Fruit fly (Drosophila melanogaster) whole organism, embryonic: ENCODE data around the gene Naam.

Source experiments
- Adf1 ChIP-seq: fragments of 200-800 bp; sonication (Bioruptor generic); IDR thresholded peaks from 2 replicates; pipeline ENCODE4 v1.3.6; 2022; ENCODE audit warnings: missing biosample characterization, missing genetic modification characterization
- Asciz ChIP-seq: fragments of 200-800 bp; sonication (Bioruptor generic); optimal IDR thresholded peaks from 2 replicates; lab custom pipeline; 2017; ENCODE audit warnings: missing biosample characterization, mild to moderate bottlenecking, missing genetic modification characterization, missing genetic modification reagents
- Awh ChIP-seq: fragments of 200-800 bp; sonication (Bioruptor generic); IDR thresholded peaks from 2 replicates; pipeline ENCODE4, ENCODE4 v1.3.6; 2022; ENCODE audit warnings: missing biosample characterization, missing genetic modification characterization
- Bdp1 ChIP-seq: fragments of 200-800 bp; sonication (Bioruptor generic); optimal IDR thresholded peaks from 3 replicates; lab custom pipeline; 2016; ENCODE audit warnings: missing biosample characterization, missing genetic modification characterization
- C15 ChIP-seq: fragments of 200-800 bp; sonication (Bioruptor generic); IDR thresholded peaks from 3 replicates; pipeline ENCODE4 v1.3.6; 2022; ENCODE audit warnings: missing biosample characterization, missing genetic modification characterization
- CG1233 ChIP-seq: fragments of 200-800 bp; sonication (Bioruptor generic); optimal IDR thresholded peaks from 4 replicates; lab custom pipeline; 2018; ENCODE audit warnings: missing biosample characterization, mild to moderate bottlenecking, missing genetic modification characterization
- CG14014 ChIP-seq: fragments of 200-800 bp; sonication (Bioruptor generic); IDR thresholded peaks from 2 replicates; pipeline ENCODE4 v1.3.6; 2022; ENCODE audit warnings: missing biosample characterization, missing genetic modification characterization
- CG14441 ChIP-seq: fragments of 200-800 bp; sonication (Bioruptor generic); IDR thresholded peaks from 2 replicates; pipeline ENCODE4 v1.3.6; 2022; ENCODE audit warnings: missing biosample characterization, missing genetic modification characterization
- CG15011 ChIP-seq: fragments of 200-800 bp; sonication (Bioruptor generic); optimal IDR thresholded peaks from 3 replicates; lab custom pipeline; 2018; ENCODE audit warnings: missing biosample characterization, mild to moderate bottlenecking, missing genetic modification characterization
- CG16815 ChIP-seq: fragments of 200-800 bp; sonication (Bioruptor generic); optimal IDR thresholded peaks from 3 replicates; lab custom pipeline; 2017; ENCODE audit warnings: missing biosample characterization, mild to moderate bottlenecking, missing genetic modification characterization
- CG2875 ChIP-seq: fragments of 200-800 bp; sonication (Bioruptor generic); optimal IDR thresholded peaks from 2 replicates; lab custom pipeline; 2017; ENCODE audit warnings: missing biosample characterization, mild to moderate bottlenecking, missing genetic modification characterization, missing genetic modification reagents
- CG34224 ChIP-seq: fragments of 200-800 bp; sonication (Bioruptor generic); IDR thresholded peaks from 3 replicates; pipeline ENCODE4 v1.3.6; 2022; ENCODE audit warnings: missing biosample characterization, missing genetic modification characterization; ENCODE audit not compliant: partially characterized antibody
- CG3838 ChIP-seq: fragments of 200-800 bp; sonication (Bioruptor generic); optimal IDR thresholded peaks from 3 replicates; lab custom pipeline; 2016; ENCODE audit warnings: missing biosample characterization, missing genetic modification characterization
- CG6254 ChIP-seq: fragments of 200-800 bp; sonication (Bioruptor generic); optimal IDR thresholded peaks from 3 replicates; lab custom pipeline; 2017; ENCODE audit warnings: mild to moderate bottlenecking, missing biosample characterization, missing genetic modification reagents, missing genetic modification characterization
- CG6683 ChIP-seq: fragments of 200-800 bp; sonication (Bioruptor generic); optimal IDR thresholded peaks from 2 replicates; lab custom pipeline; 2017; ENCODE audit warnings: missing biosample characterization, mild to moderate bottlenecking, missing genetic modification characterization, missing genetic modification reagents
- CG6689 ChIP-seq: fragments of 200-800 bp; sonication (Bioruptor generic); IDR thresholded peaks from 2 replicates; pipeline ENCODE4 v1.3.6; 2022; ENCODE audit warnings: missing biosample characterization, missing genetic modification characterization
- Dek ChIP-seq: fragments of 200-800 bp; sonication (Bioruptor generic); optimal IDR thresholded peaks from 3 replicates; lab custom pipeline; 2019; ENCODE audit warnings: missing biosample characterization, mild to moderate bottlenecking, missing genetic modification characterization, moderate library complexity
- E2f1 ChIP-seq: fragments of 200-800 bp; sonication (Bioruptor generic); IDR thresholded peaks from 2 replicates; pipeline ENCODE4 v1.3.6; 2022; ENCODE audit warnings: missing biosample characterization, missing genetic modification characterization
- Eip74EF ChIP-seq, 2 experiments: fragments of 200-800 bp in 1 of 2; fragments of >200 bp in 1 of 2; sonication (Bioruptor generic) in 1 of 2; optimal IDR thresholded peaks; 2 replicates each; lab custom pipeline; 2017 to 2019; ENCODE audit warnings: missing biosample characterization in 2 of 2, missing genetic modification characterization in 2 of 2, mild to moderate bottlenecking in 1 of 2, moderate library complexity in 1 of 2
- Gug ChIP-seq: fragments of 200-800 bp; sonication (Bioruptor generic); IDR thresholded peaks from 4 replicates; pipeline ENCODE4 v1.3.6; 2022; ENCODE audit warnings: missing biosample characterization, missing genetic modification characterization
- Hr78 ChIP-seq, 2 experiments: fragments of 200-800 bp in 1 of 2; fragments of >200 bp in 1 of 2; sonication (Bioruptor generic) in 1 of 2; optimal IDR thresholded peaks; 2 replicates each; lab custom pipeline; 2017 to 2019; ENCODE audit warnings: missing biosample characterization in 2 of 2, missing genetic modification characterization in 2 of 2, mild to moderate bottlenecking in 1 of 2, moderate library complexity in 1 of 2
- Meics ChIP-seq: fragments of 200-800 bp; sonication (Bioruptor generic); optimal IDR thresholded peaks from 2 replicates; lab custom pipeline; 2017; ENCODE audit warnings: missing biosample characterization, mild to moderate bottlenecking, missing genetic modification characterization
- Ptx1 ChIP-seq: fragments of 200-800 bp; sonication (Bioruptor generic); IDR thresholded peaks from 2 replicates; pipeline ENCODE4 v1.3.6; 2022; ENCODE audit warnings: missing biosample characterization, missing genetic modification characterization
- Rx ChIP-seq: fragments of 200-800 bp; sonication (Bioruptor generic); IDR thresholded peaks from 2 replicates; pipeline ENCODE4 v1.3.6; 2022; ENCODE audit warnings: missing biosample characterization, missing genetic modification characterization
- amos ChIP-seq: fragments of 200-800 bp; sonication (Bioruptor generic); IDR thresholded peaks from 2 replicates; pipeline ENCODE4 v1.3.6; 2022; ENCODE audit warnings: missing biosample characterization, missing genetic modification characterization; ENCODE audit not compliant: partially characterized antibody
- bab2 ChIP-seq: fragments of 200-800 bp; sonication (Bioruptor generic); optimal IDR thresholded peaks from 2 replicates; lab custom pipeline; 2016; ENCODE audit warnings: missing biosample characterization, missing genetic modification characterization
- bigmax ChIP-seq: fragments of 200-800 bp; sonication (Bioruptor generic); optimal IDR thresholded peaks from 2 replicates; lab custom pipeline; 2018; ENCODE audit warnings: missing biosample characterization, mild to moderate bottlenecking, missing genetic modification characterization
- cg ChIP-seq: fragments of 200-800 bp; sonication (Bioruptor generic); optimal IDR thresholded peaks from 3 replicates; lab custom pipeline; 2019; ENCODE audit warnings: missing biosample characterization, mild to moderate bottlenecking, missing genetic modification characterization, moderate library complexity
- chm ChIP-seq: fragments of 200-800 bp; sonication (Bioruptor generic); IDR thresholded peaks from 2 replicates; pipeline ENCODE4 v1.3.6; 2022; ENCODE audit warnings: missing biosample characterization, missing genetic modification characterization
- danr ChIP-seq: fragments of 200-800 bp; sonication (Bioruptor generic); IDR thresholded peaks from 2 replicates; pipeline ENCODE4 v1.3.6; 2022; ENCODE audit warnings: missing biosample characterization, missing genetic modification characterization
- disco-r ChIP-seq: fragments of 200-800 bp; sonication (Bioruptor generic); optimal IDR thresholded peaks from 2 replicates; lab custom pipeline; 2016; ENCODE audit warnings: missing biosample characterization, missing genetic modification characterization
- ems ChIP-seq: fragments of 200-800 bp; sonication (Bioruptor generic); optimal IDR thresholded peaks from 3 replicates; lab custom pipeline; 2016; ENCODE audit warnings: missing biosample characterization, missing genetic modification characterization
- luna ChIP-seq: fragments of 200-800 bp; sonication (Bioruptor generic); optimal IDR thresholded peaks from 2 replicates; lab custom pipeline; 2016; ENCODE audit warnings: missing biosample characterization, missing genetic modification characterization
- nau ChIP-seq: fragments of 200-800 bp; sonication (Bioruptor generic); optimal IDR thresholded peaks from 3 replicates; lab custom pipeline; 2017; ENCODE audit warnings: missing biosample characterization, mild to moderate bottlenecking, missing genetic modification characterization, missing genetic modification reagents
- odd ChIP-seq: fragments of 200-800 bp; sonication (Bioruptor generic); optimal IDR thresholded peaks from 2 replicates; lab custom pipeline; 2017; ENCODE audit warnings: missing biosample characterization, mild to moderate bottlenecking, missing genetic modification characterization
- peb ChIP-seq: fragments of 200-800 bp; sonication (Bioruptor generic); IDR thresholded peaks from 2 replicates; pipeline ENCODE4 v1.3.6; 2022; ENCODE audit warnings: missing biosample characterization, missing genetic modification characterization
- pita ChIP-seq: fragments of 200-800 bp; sonication (Bioruptor generic); optimal IDR thresholded peaks from 2 replicates; lab custom pipeline; 2017; ENCODE audit warnings: missing biosample characterization, mild to moderate bottlenecking, missing genetic modification characterization
- pnt ChIP-seq: fragments of 200-800 bp; sonication (Bioruptor generic); optimal IDR thresholded peaks from 3 replicates; lab custom pipeline; 2016; ENCODE audit warnings: missing biosample characterization, missing genetic modification characterization
- sim ChIP-seq: fragments of 200-800 bp; sonication (Bioruptor generic); IDR thresholded peaks from 2 replicates; pipeline ENCODE4 v1.3.6; 2022; ENCODE audit warnings: missing biosample characterization, missing genetic modification characterization
- sisA ChIP-seq: fragments of 200-800 bp; sonication (Bioruptor generic); IDR thresholded peaks from 2 replicates; pipeline ENCODE4 v1.3.6; 2022; ENCODE audit warnings: missing biosample characterization, missing genetic modification characterization
- slbo ChIP-seq: fragments of 200-800 bp; sonication (Bioruptor generic); IDR thresholded peaks from 2 replicates; pipeline ENCODE4 v1.3.6; 2022; ENCODE audit warnings: missing biosample characterization, missing genetic modification characterization
- so ChIP-seq: fragments of 200-800 bp; sonication (Bioruptor generic); IDR thresholded peaks from 3 replicates; pipeline ENCODE4 v1.3.6; 2022; ENCODE audit warnings: missing biosample characterization, missing genetic modification characterization
- sr ChIP-seq: fragments of 200-800 bp; sonication (Bioruptor generic); IDR thresholded peaks from 3 replicates; pipeline ENCODE4 v1.3.6; 2022; ENCODE audit warnings: missing biosample characterization, missing genetic modification characterization
- tap ChIP-seq: fragments of 200-800 bp; optimal IDR thresholded peaks from 3 replicates; lab custom pipeline; 2019; ENCODE audit warnings: missing biosample characterization, mild to moderate bottlenecking, missing genetic modification characterization, moderate library complexity
- trem ChIP-seq: fragments of 200-800 bp; optimal IDR thresholded peaks from 3 replicates; lab custom pipeline; 2019; ENCODE audit warnings: missing biosample characterization, mild to moderate bottlenecking, missing genetic modification characterization, moderate library complexity
- unc-4 ChIP-seq: fragments of 200-800 bp; sonication (Bioruptor generic); IDR thresholded peaks from 2 replicates; pipeline ENCODE4 v1.3.6; 2022; ENCODE audit warnings: missing biosample characterization, missing genetic modification characterization; ENCODE audit not compliant: partially characterized antibody
- vnd ChIP-seq: fragments of 200-800 bp; sonication (Bioruptor generic); IDR thresholded peaks from 3 replicates; pipeline ENCODE4 v1.3.6; 2022; ENCODE audit warnings: missing biosample characterization, missing genetic modification characterization; ENCODE audit not compliant: partially characterized antibody
- wor ChIP-seq: fragments of 200-800 bp; sonication (Bioruptor generic); IDR thresholded peaks from 2 replicates; pipeline ENCODE4 v1.3.6; 2022; ENCODE audit warnings: missing biosample characterization, missing genetic modification characterization
- z ChIP-seq: fragments of 200-800 bp; sonication (Bioruptor generic); IDR thresholded peaks from 3 replicates; pipeline ENCODE4 v1.3.6; 2022; ENCODE audit warnings: missing biosample characterization, missing genetic modification characterization

Naam gene

dm6 chr3R:19641498-19642065, 29.7 kb upstream of the Naam start (continued):
- TF ChIP-seq CG14441 = peak; percentile 91
- TF ChIP-seq ems = peak; percentile 65
- peak; percentile 83 for TF ChIP-seq Ptx1
- 0 out of 2 replicates have a peak, but pooled peaks have one; percentile 11 for TF ChIP-seq Adf1 (GFP tag; lab: Robert Waterston, UW)
- TF ChIP-seq z = peak; percentile 56; the same call in 1 of the 3 replicates
- peak in 1 of 2 experiments; percentile 50 for TF ChIP-seq Hr78 (GFP tag; optimal IDR thresholded peaks at IDR 0.05; lab: Kevin White, UChicago)
- TF ChIP-seq slbo (GFP tag; lab: Robert Waterston, UW) = peak; percentile 84
- TF ChIP-seq CG3838 (GFP tag; lab: Kevin White, UChicago) = no peak
- TF ChIP-seq chm = peak; percentile 91; the same call in 1 of the 2 replicates
- TF ChIP-seq vnd (GFP tag; lab: Robert Waterston, UW) = no peak
- TF ChIP-seq luna = peak; percentile 4
- peak; percentile 57; the same call in 1 of the 2 replicates for TF ChIP-seq sim (GFP tag; lab: Robert Waterston, UW)
- TF ChIP-seq Bdp1 (GFP tag; lab: Kevin White, UChicago) = peak; percentile 27
- TF ChIP-seq bigmax = no peak
- peak; percentile 16 for TF ChIP-seq cg (GFP tag; lab: Kevin White, UChicago)
- TF ChIP-seq trem (tag; lab: Kevin White, UChicago) = peak; percentile 85
- TF ChIP-seq CG16815 (GFP tag; lab: Kevin White, UChicago) = peak; percentile 56
- no peak for TF ChIP-seq unc-4 (GFP tag; lab: Robert Waterston, UW)
- peak; percentile 87 for TF ChIP-seq CG6689 (GFP tag; lab: Robert Waterston, UW)
- TF ChIP-seq C15 (GFP tag; lab: Robert Waterston, UW) = peak; percentile 82; the same call in 2 of the 3 replicates
- TF ChIP-seq sr (GFP tag; lab: Robert Waterston, UW) = peak; percentile 57; the same call in 2 of the 3 replicates
- peak; percentile 87 for TF ChIP-seq E2f1 (GFP tag; lab: Robert Waterston, UW)
- peak; percentile 74 for TF ChIP-seq danr (GFP tag; lab: Robert Waterston, UW)
- TF ChIP-seq pnt (GFP tag; lab: Kevin White, UChicago) = no peak
- TF ChIP-seq wor (GFP tag; lab: Robert Waterston, UW) = peak; percentile 55
- no peak for TF ChIP-seq pita (GFP tag; lab: Kevin White, UChicago)
- peak; percentile 69 for TF ChIP-seq CG6683 (GFP tag; lab: Kevin White, UChicago)
- peak; percentile 95 for TF ChIP-seq tap (tag; lab: Kevin White, UChicago)
- peak; percentile 72 for TF ChIP-seq CG15011 (GFP tag; lab: Kevin White, UChicago)
- TF ChIP-seq bab2 (GFP tag; lab: Kevin White, UChicago) = peak; percentile 83
- TF ChIP-seq sisA (GFP tag; lab: Robert Waterston, UW) = peak; percentile 59; the same call in 1 of the 2 replicates
- TF ChIP-seq peb (GFP tag; lab: Robert Waterston, UW) = peak; percentile 56; the same call in 1 of the 2 replicates
- TF ChIP-seq CG1233 (GFP tag; lab: Kevin White, UChicago) = peak; percentile 88
- peak; percentile 82 for TF ChIP-seq so
- TF ChIP-seq Meics (GFP tag; lab: Kevin White, UChicago) = peak; percentile 90
- TF ChIP-seq CG14014 (GFP tag; lab: Robert Waterston, UW) = peak; percentile 94
- peak in 1 of 2 experiments; percentile 75 for TF ChIP-seq Eip74EF (GFP tag; optimal IDR thresholded peaks at IDR 0.05; lab: Kevin White, UChicago)
- no peak for TF ChIP-seq CG34224
- peak; percentile 87 for TF ChIP-seq odd (GFP tag; lab: Kevin White, UChicago)
- peak; percentile 92 for TF ChIP-seq Awh (GFP tag; lab: Robert Waterston, UW)
- TF ChIP-seq Gug = peak; percentile 42; the same call in 2 of the 4 replicates
- TF ChIP-seq nau (GFP tag; lab: Kevin White, UChicago) = peak; percentile 66
- peak; percentile 76 for TF ChIP-seq CG2875
- TF ChIP-seq Asciz (GFP tag; lab: Kevin White, UChicago) = peak; percentile 90
- TF ChIP-seq Rx (GFP tag; lab: Robert Waterston, UW) = peak; percentile 76
- peak; percentile 28 for TF ChIP-seq disco-r
- no peak for TF ChIP-seq amos (GFP tag; lab: Robert Waterston, UW)
- peak; percentile 77 for TF ChIP-seq Dek
- TF ChIP-seq CG6254 (GFP tag; lab: Kevin White, UChicago) = peak; percentile 84
